Fruit fly (Drosophila melanogaster) Kc167 (cell line): ENCODE data around the gene Dhc36C.

Experiments
- Myc ChIP-seq: fragments of >200 bp; optimal IDR thresholded peaks from 2 replicates; lab custom pipeline; 2017; ENCODE audit warnings: missing external identifiers
- Sin3A ChIP-seq: fragments of >200 bp; optimal IDR thresholded peaks from 2 replicates; lab custom pipeline; 2018; ENCODE audit warnings: missing external identifiers
- h ChIP-seq: fragments of >200 bp; optimal IDR thresholded peaks from 3 replicates; lab custom pipeline; 2018; ENCODE audit warnings: missing external identifiers
- insv ChIP-seq: fragments of >200 bp; optimal IDR thresholded peaks from 3 replicates; lab custom pipeline; 2018; ENCODE audit warnings: missing external identifiers
- psq ChIP-seq: fragments of >200 bp; optimal IDR thresholded peaks from 2 replicates; lab custom pipeline; 2017; ENCODE audit warnings: missing external identifiers
- ttk ChIP-seq: sonication (Bioruptor generic); optimal IDR thresholded peaks from 2 replicates; lab custom pipeline; 2017; ENCODE audit warnings: missing external identifiers

Dhc36C gene

DNA sequence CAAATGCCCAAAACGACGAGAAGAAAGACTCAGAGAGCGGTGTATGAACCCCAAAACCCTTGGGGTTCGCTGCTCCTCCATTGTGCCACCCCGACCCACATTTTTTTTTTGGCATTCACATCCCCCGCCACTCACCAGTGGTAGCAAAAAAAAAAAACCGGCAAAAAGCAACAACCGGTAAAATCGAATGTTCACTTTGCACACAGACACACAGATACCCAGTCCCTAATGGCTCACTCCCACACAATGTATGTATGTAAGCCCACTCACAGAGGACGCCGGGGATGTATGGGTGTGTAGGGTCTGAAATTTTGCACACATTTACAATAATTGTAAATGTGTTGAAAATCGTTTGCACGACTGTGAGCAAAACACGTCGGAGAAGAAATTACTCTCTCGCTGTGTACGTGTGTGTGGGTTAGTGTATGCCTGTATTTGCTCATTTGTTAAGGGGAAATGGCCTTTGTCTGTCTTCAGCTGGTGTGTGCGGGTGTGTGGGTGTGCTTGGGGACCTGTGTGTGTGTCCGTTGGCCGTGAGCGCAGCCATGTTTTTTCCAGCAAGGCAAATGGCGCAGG lies 73.2 kb downstream of the Dhc36C start:
- TF ChIP-seq Myc (lab: Kevin White, UChicago), result no peak
- TF ChIP-seq ttk (lab: Kevin White, UChicago), result no peak
- no peak for TF ChIP-seq psq (lab: Kevin White, UChicago)
- TF ChIP-seq h, result no peak
- no peak for TF ChIP-seq Sin3A (lab: Kevin White, UChicago)
- no peak for TF ChIP-seq insv (lab: Kevin White, UChicago)
